Fruit fly (Drosophila melanogaster) whole organism, embryonic: ENCODE measurements around the gene CG8292.
A peak's percentile ranks its signal among the peaks of the same experiment; 100 is the strongest.

Experiments used
- Abd-B ChIP-seq: fragments of 200-800 bp; sonication (Bioruptor generic); optimal IDR thresholded peaks from 2 replicates; lab custom pipeline; 2018; ENCODE audit warnings: missing biosample characterization, mild to moderate bottlenecking, missing genetic modification characterization, moderate library complexity
- C15 ChIP-seq: fragments of 200-800 bp; sonication (Bioruptor generic); IDR thresholded peaks from 3 replicates; pipeline ENCODE4 v1.3.6; 2022; ENCODE audit warnings: missing biosample characterization, missing genetic modification characterization
- CG11398 ChIP-seq: fragments of 200-800 bp; sonication (Bioruptor generic); optimal IDR thresholded peaks from 2 replicates; lab custom pipeline; 2016; ENCODE audit warnings: missing biosample characterization, missing genetic modification characterization
- CG11695 ChIP-seq: fragments of 200-800 bp; sonication (Bioruptor generic); IDR thresholded peaks from 3 replicates; pipeline ENCODE4 v1.3.6; 2022; ENCODE audit warnings: missing biosample characterization, missing genetic modification characterization
- CG11696 ChIP-seq: fragments of 200-800 bp; sonication (Bioruptor generic); IDR thresholded peaks from 2 replicates; pipeline ENCODE4 v1.3.6; 2022; ENCODE audit warnings: missing biosample characterization, missing genetic modification characterization
- CG12104 ChIP-seq: fragments of 200-800 bp; sonication (Bioruptor generic); optimal IDR thresholded peaks from 3 replicates; lab custom pipeline; 2016; ENCODE audit warnings: missing biosample characterization, missing genetic modification characterization
- CG12236 ChIP-seq: fragments of 200-800 bp; sonication (Bioruptor generic); optimal IDR thresholded peaks from 2 replicates; lab custom pipeline; 2016; ENCODE audit warnings: missing biosample characterization, missing genetic modification characterization
- CG12659 ChIP-seq: fragments of 200-800 bp; sonication (Bioruptor generic); optimal IDR thresholded peaks from 3 replicates; lab custom pipeline; 2017; ENCODE audit warnings: mild to moderate bottlenecking, missing biosample characterization, missing genetic modification reagents, missing genetic modification characterization
- CG12769 ChIP-seq: fragments of 200-800 bp; sonication (Bioruptor generic); optimal IDR thresholded peaks from 2 replicates; lab custom pipeline; 2019; ENCODE audit warnings: missing biosample characterization, mild to moderate bottlenecking, missing genetic modification characterization, moderate library complexity
- CG14014 ChIP-seq: fragments of 200-800 bp; sonication (Bioruptor generic); IDR thresholded peaks from 2 replicates; pipeline ENCODE4 v1.3.6; 2022; ENCODE audit warnings: missing biosample characterization, missing genetic modification characterization
- CG14050 ChIP-seq: fragments of 200-800 bp; sonication (Bioruptor generic); IDR thresholded peaks from 3 replicates; pipeline ENCODE4 v1.3.6; 2022; ENCODE audit warnings: missing biosample characterization, missing genetic modification characterization
- CG15601 ChIP-seq: fragments of 200-800 bp; sonication (Bioruptor generic); optimal IDR thresholded peaks from 3 replicates; lab custom pipeline; 2019; ENCODE audit warnings: missing biosample characterization, mild to moderate bottlenecking, missing genetic modification characterization, moderate library complexity
- CG1602 ChIP-seq: fragments of 200-800 bp; sonication (Bioruptor generic); optimal IDR thresholded peaks from 3 replicates; lab custom pipeline; 2016; ENCODE audit warnings: missing biosample characterization, missing genetic modification characterization
- CG16863 ChIP-seq: fragments of 200-800 bp; sonication (Bioruptor generic); optimal IDR thresholded peaks from 3 replicates; lab custom pipeline; 2016; ENCODE audit warnings: missing biosample characterization, missing genetic modification characterization
- CG17912 ChIP-seq: fragments of 200-800 bp; sonication (Bioruptor generic); optimal IDR thresholded peaks from 2 replicates; lab custom pipeline; 2018; ENCODE audit warnings: missing biosample characterization, mild to moderate bottlenecking, missing genetic modification characterization
- CG18011 ChIP-seq: fragments of 200-800 bp; sonication (Bioruptor generic); optimal IDR thresholded peaks from 2 replicates; lab custom pipeline; 2017; ENCODE audit warnings: missing biosample characterization, missing genetic modification characterization, mild to moderate bottlenecking, moderate library complexity, missing genotype
- CG2875 ChIP-seq: fragments of 200-800 bp; sonication (Bioruptor generic); optimal IDR thresholded peaks from 2 replicates; lab custom pipeline; 2017; ENCODE audit warnings: missing biosample characterization, mild to moderate bottlenecking, missing genetic modification characterization, missing genetic modification reagents
- CG4328 ChIP-seq: fragments of 200-800 bp; sonication (Bioruptor generic); optimal IDR thresholded peaks from 3 replicates; lab custom pipeline; 2017; ENCODE audit warnings: missing biosample characterization, missing genetic modification reagents, missing genetic modification characterization
- CG4854 ChIP-seq: fragments of 200-800 bp; sonication (Bioruptor generic); optimal IDR thresholded peaks from 2 replicates; lab custom pipeline; 2016; ENCODE audit warnings: missing biosample characterization, missing genetic modification characterization, inconsistent platforms
- CG8478 ChIP-seq: fragments of >200 bp; optimal IDR thresholded peaks from 2 replicates; lab custom pipeline; 2018
- CG8924 ChIP-seq: fragments of 200-800 bp; optimal IDR thresholded peaks from 3 replicates; lab custom pipeline; 2019; ENCODE audit warnings: missing biosample characterization, mild to moderate bottlenecking, missing genetic modification characterization, moderate library complexity
- CG9609 ChIP-seq: fragments of 200-800 bp; sonication (Bioruptor generic); optimal IDR thresholded peaks from 3 replicates; lab custom pipeline; 2016; ENCODE audit warnings: missing biosample characterization, missing genetic modification characterization
- Doc2 ChIP-seq: fragments of 200-800 bp; sonication (Bioruptor generic); IDR thresholded peaks from 2 replicates; pipeline ENCODE4 v1.3.6; 2022; ENCODE audit warnings: missing biosample characterization, missing genetic modification characterization
- Drgx ChIP-seq: fragments of 200-800 bp; sonication (Bioruptor generic); IDR thresholded peaks from 2 replicates; pipeline ENCODE4 v1.3.6; 2022; ENCODE audit warnings: missing biosample characterization, missing genetic modification characterization
- Ets97D ChIP-seq: fragments of 200-800 bp; sonication (Bioruptor generic); optimal IDR thresholded peaks from 3 replicates; lab custom pipeline; 2016; ENCODE audit warnings: missing biosample characterization, missing genetic modification characterization
- Hr3 ChIP-seq: fragments of 200-800 bp; sonication (Bioruptor generic); optimal IDR thresholded peaks from 3 replicates; lab custom pipeline; 2016; ENCODE audit warnings: missing biosample characterization, missing genetic modification characterization
- Lpt ChIP-seq: fragments of >200 bp; optimal IDR thresholded peaks from 2 replicates; lab custom pipeline; 2018; ENCODE audit warnings: missing biosample characterization, missing genetic modification characterization
- Mes4 ChIP-seq: fragments of 200-800 bp; sonication (Bioruptor generic); optimal IDR thresholded peaks from 2 replicates; lab custom pipeline; 2016; ENCODE audit warnings: missing biosample characterization, missing genetic modification characterization
- NFAT ChIP-seq: fragments of 200-800 bp; sonication (Bioruptor generic); IDR thresholded peaks from 2 replicates; pipeline ENCODE4 v1.3.6; 2022; ENCODE audit warnings: missing biosample characterization, missing genetic modification characterization
- NK7.1 ChIP-seq: fragments of 200-800 bp; sonication (Bioruptor generic); optimal IDR thresholded peaks from 3 replicates; lab custom pipeline; 2016; ENCODE audit warnings: missing biosample characterization, missing genetic modification characterization
- Scr ChIP-seq: fragments of 200-800 bp; sonication (Bioruptor generic); IDR thresholded peaks from 2 replicates; pipeline ENCODE4 v1.3.6; 2022; ENCODE audit warnings: missing biosample characterization, missing genetic modification characterization; ENCODE audit not compliant: partially characterized antibody
- Xrp1 ChIP-seq: fragments of 200-800 bp; sonication (Bioruptor generic); IDR thresholded peaks from 2 replicates; pipeline ENCODE4 v1.3.6; 2022; ENCODE audit warnings: missing biosample characterization, missing genetic modification characterization
- az2 ChIP-seq: fragments of 200-800 bp; sonication (Bioruptor generic); optimal IDR thresholded peaks from 3 replicates; lab custom pipeline; 2016; ENCODE audit warnings: missing biosample characterization, missing genetic modification characterization
- dmrt11E ChIP-seq: fragments of 200-800 bp; sonication (Bioruptor generic); optimal IDR thresholded peaks from 3 replicates; lab custom pipeline; 2018; ENCODE audit warnings: missing biosample characterization, mild to moderate bottlenecking, missing genetic modification characterization, moderate library complexity
- dpn ChIP-seq, 2 experiments: fragments of 200-800 bp; sonication (Bioruptor generic); optimal IDR thresholded peaks; 3 replicates each; lab custom pipeline; 2016; ENCODE audit warnings: missing biosample characterization in 2 of 2, missing genetic modification characterization in 2 of 2
- fd64A ChIP-seq: fragments of 200-800 bp; sonication (Bioruptor generic); optimal IDR thresholded peaks from 3 replicates; lab custom pipeline; 2018; ENCODE audit warnings: missing biosample characterization, mild to moderate bottlenecking, missing genetic modification characterization
- gem ChIP-seq: fragments of 200-800 bp; sonication (Bioruptor generic); optimal IDR thresholded peaks from 2 replicates; lab custom pipeline; 2019; ENCODE audit warnings: missing biosample characterization, mild to moderate bottlenecking, missing genetic modification characterization, moderate library complexity
- gfzf ChIP-seq: fragments of 200-800 bp; sonication (Bioruptor generic); optimal IDR thresholded peaks from 2 replicates; lab custom pipeline; 2016; ENCODE audit warnings: missing biosample characterization, mild to moderate bottlenecking, missing genetic modification characterization, moderate library complexity
- grn ChIP-seq: fragments of 200-800 bp; sonication (Bioruptor generic); optimal IDR thresholded peaks from 3 replicates; lab custom pipeline; 2017; ENCODE audit warnings: missing biosample characterization, missing genetic modification characterization
- knrl ChIP-seq: fragments of 200-800 bp; sonication (Bioruptor generic); IDR thresholded peaks from 3 replicates; pipeline ENCODE4 v1.3.6; 2022; ENCODE audit warnings: missing biosample characterization, missing genetic modification characterization; ENCODE audit not compliant: partially characterized antibody
- peb ChIP-seq: fragments of 200-800 bp; sonication (Bioruptor generic); IDR thresholded peaks from 2 replicates; pipeline ENCODE4 v1.3.6; 2022; ENCODE audit warnings: missing biosample characterization, missing genetic modification characterization
- pho ChIP-seq: fragments of 200-800 bp; sonication (Bioruptor generic); optimal IDR thresholded peaks from 2 replicates; lab custom pipeline; 2016; ENCODE audit warnings: missing biosample characterization, missing genetic modification characterization
- pnt ChIP-seq: fragments of 200-800 bp; sonication (Bioruptor generic); optimal IDR thresholded peaks from 3 replicates; lab custom pipeline; 2016; ENCODE audit warnings: missing biosample characterization, missing genetic modification characterization
- pum ChIP-seq: fragments of 200-800 bp; sonication (Bioruptor generic); optimal IDR thresholded peaks from 2 replicates; lab custom pipeline; 2016; ENCODE audit warnings: missing biosample characterization, missing genetic modification characterization
- rib ChIP-seq: fragments of 200-800 bp; sonication (Bioruptor generic); IDR thresholded peaks from 2 replicates; pipeline ENCODE4 v1.3.6; 2022; ENCODE audit warnings: missing biosample characterization, missing genetic modification characterization
- salm ChIP-seq: fragments of 200-800 bp; sonication (Bioruptor generic); optimal IDR thresholded peaks from 2 replicates; lab custom pipeline; 2018; ENCODE audit warnings: missing biosample characterization, mild to moderate bottlenecking, missing genetic modification characterization
- sim ChIP-seq: fragments of 200-800 bp; sonication (Bioruptor generic); IDR thresholded peaks from 2 replicates; pipeline ENCODE4 v1.3.6; 2022; ENCODE audit warnings: missing biosample characterization, missing genetic modification characterization
- unc-4 ChIP-seq: fragments of 200-800 bp; sonication (Bioruptor generic); IDR thresholded peaks from 2 replicates; pipeline ENCODE4 v1.3.6; 2022; ENCODE audit warnings: missing biosample characterization, missing genetic modification characterization; ENCODE audit not compliant: partially characterized antibody
- unpg ChIP-seq: fragments of 200-800 bp; sonication (Bioruptor generic); optimal IDR thresholded peaks from 3 replicates; lab custom pipeline; 2018; ENCODE audit warnings: missing biosample characterization, mild to moderate bottlenecking, missing genetic modification characterization, moderate library complexity
- usp ChIP-seq: fragments of >200 bp; optimal IDR thresholded peaks from 2 replicates; lab custom pipeline; 2017; ENCODE audit warnings: missing biosample characterization, missing genetic modification characterization
- wdn ChIP-seq: fragments of 200-800 bp; sonication (Bioruptor generic); IDR thresholded peaks from 2 replicates; pipeline ENCODE4 v1.3.6; 2022; ENCODE audit warnings: missing biosample characterization, missing genetic modification characterization
- wek ChIP-seq: fragments of 200-800 bp; sonication (Bioruptor generic); optimal IDR thresholded peaks from 3 replicates; lab custom pipeline; 2018; ENCODE audit warnings: missing biosample characterization, mild to moderate bottlenecking, missing genetic modification characterization, moderate library complexity
- wor ChIP-seq: fragments of 200-800 bp; sonication (Bioruptor generic); IDR thresholded peaks from 2 replicates; pipeline ENCODE4 v1.3.6; 2022; ENCODE audit warnings: missing biosample characterization, missing genetic modification characterization

Gene CG8292

dm6 chr2L:8211070-8211469 lies 6.7 kb downstream of the CG8292 start, which contains the start of gene Ssb-c31a (continued):
- TF ChIP-seq NFAT (GFP tag; lab: Robert Waterston, UW) (no peak), NK7.1 (no peak), CG2875 (no peak), knrl (GFP tag; lab: Robert Waterston, UW) (peak; percentile 82), fd64A (GFP tag; lab: Kevin White, UChicago) (no peak), Xrp1 (GFP tag; lab: Robert Waterston, UW) (peak; percentile 57), wor (GFP tag; lab: Robert Waterston, UW) (no peak), wdn (GFP tag; lab: Robert Waterston, UW) (no peak), CG9609 (GFP tag; lab: Kevin White, UChicago) (peak; percentile 4), CG12104 (GFP tag; lab: Kevin White, UChicago) (peak; percentile 39), unc-4 (GFP tag; lab: Robert Waterston, UW) (peak; percentile 80), CG12769 (tag; lab: Kevin White, UChicago) (peak; percentile 41), Hr3 (GFP tag; lab: Kevin White, UChicago) (peak; percentile 18), C15 (GFP tag; lab: Robert Waterston, UW) (no peak), pum (GFP tag; lab: Kevin White, UChicago) (peak; percentile 59), grn (GFP tag; lab: Kevin White, UChicago) (no peak), salm (tag; lab: Kevin White, UChicago) (no peak), rib (GFP tag; lab: Robert Waterston, UW) (0 out of 2 replicates have a peak, but pooled peaks have one; percentile 17), Abd-B (GFP tag; lab: Kevin White, UChicago) (peak; percentile 28), CG16863 (GFP tag; lab: Kevin White, UChicago) (peak; percentile 19), CG14014 (GFP tag; lab: Robert Waterston, UW) (no peak), Mes4 (GFP tag; lab: Kevin White, UChicago) (no peak), CG11695 (GFP tag; lab: Robert Waterston, UW) (no peak), CG18011 (peak; percentile 20), unpg (peak; percentile 38), CG12659 (GFP tag; lab: Kevin White, UChicago) (peak; percentile 73), CG8478 (lab: Kevin White, UChicago) (no peak), usp (GFP tag; lab: Kevin White, UChicago) (no peak), Drgx (GFP tag; lab: Robert Waterston, UW) (no peak), pnt (GFP tag; lab: Kevin White, UChicago) (no peak), CG14050 (no peak), gem (tag; lab: Kevin White, UChicago) (peak; percentile 57), CG15601 (peak; percentile 46), CG11398 (GFP tag; lab: Kevin White, UChicago) (no peak), Doc2 (GFP tag; lab: Robert Waterston, UW) (no peak), gfzf (GFP tag; lab: Kevin White, UChicago) (peak; percentile 9), peb (no peak), az2 (GFP tag; lab: Kevin White, UChicago) (peak; percentile 46), Scr (GFP tag; lab: Robert Waterston, UW) (peak; percentile 86), CG8924 (tag; lab: Kevin White, UChicago) (peak; percentile 23), CG12236 (GFP tag; lab: Kevin White, UChicago) (no peak), dmrt11E (tag; lab: Kevin White, UChicago) (peak; percentile 42), Lpt (GFP tag; lab: Kevin White, UChicago) (no peak), dpn (GFP tag; optimal IDR thresholded peaks at IDR 0.05; lab: Kevin White, UChicago) (peak; percentile 48 to 57), CG4328 (peak; percentile 59), CG17912 (GFP tag; lab: Kevin White, UChicago) (no peak), Ets97D (GFP tag; lab: Kevin White, UChicago) (peak; percentile 66), CG4854 (GFP tag; lab: Kevin White, UChicago) (peak; percentile 45), sim (no peak), pho (GFP tag; lab: Kevin White, UChicago) (peak; percentile 62), CG11696 (GFP tag; lab: Robert Waterston, UW) (no peak), CG1602 (peak; percentile 35), wek (GFP tag; lab: Kevin White, UChicago) (no peak)
